Worm (Caenorhabditis elegans): ENCODE measurements around the gene fbxa-141.

ce11 chrX:14478743-14479428 is 33.8 kb downstream of the fbxa-141 start, which contains the start of gene M163.11:
- no peak for TF ChIP-seq R02D3.7 (tag; optimal IDR thresholded peaks at IDR 0.05)
- TF ChIP-seq egl-27 (tag; optimal IDR thresholded peaks at IDR 0.05) = no peak
- TF ChIP-seq gei-8 (GFP tag; optimal IDR thresholded peaks at IDR 0.05) = peak; percentile 23
- no peak for TF ChIP-seq lin-39 (tag; optimal IDR thresholded peaks at IDR 0.05)
- no peak for TF ChIP-seq unc-39 (tag; optimal IDR thresholded peaks at IDR 0.05)
- no peak for TF ChIP-seq nhr-76 (tag; optimal IDR thresholded peaks at IDR 0.05)
- TF ChIP-seq pha-4 (GFP tag; IDR thresholded peaks at IDR 0.05) = peak; percentile 82
- no peak for TF ChIP-seq pha-4 (tag; optimal IDR thresholded peaks at IDR 0.05)
- peak; percentile 12 for TF ChIP-seq aha-1 (tag)
- TF ChIP-seq nhr-6 (tag; optimal IDR thresholded peaks at IDR 0.05) = no peak
- TF ChIP-seq zfp-2 (tag; optimal IDR thresholded peaks at IDR 0.05) = no peak
- TF ChIP-seq F37D6.2 (tag; optimal IDR thresholded peaks at IDR 0.05) = no peak

All from whole organism, L4 larva.